Worm (Caenorhabditis elegans) whole organism, L1 larva: ENCODE data around the gene nhr-142.

Experiments
- C16A3.4 ChIP-seq: fragments of 150-350 bp; optimal IDR thresholded peaks from 2 replicates; lab custom pipeline; 2014; ENCODE audit warnings: missing biosample characterization, missing genetic modification characterization
- C34B4.2 ChIP-seq: sonication (generic microtip); optimal IDR thresholded peaks from 2 replicates; lab custom pipeline; 2017; ENCODE audit warnings: mild to moderate bottlenecking, missing genetic modification characterization, missing compliant biosample characterization
- Y116A8C.19 ChIP-seq: sonication (generic microtip); optimal IDR thresholded peaks from 2 replicates; lab custom pipeline; 2016; ENCODE audit warnings: missing compliant biosample characterization, missing genetic modification characterization, borderline replicate concordance
- ama-1 ChIP-seq: fragments of 150-350 bp; optimal IDR thresholded peaks from 2 replicates; lab custom pipeline; 2014
- blmp-1 ChIP-seq: fragments of 150-350 bp; optimal IDR thresholded peaks from 2 replicates; lab custom pipeline; 2014; ENCODE audit warnings: missing biosample characterization, missing genetic modification characterization
- ces-1 ChIP-seq: fragments of 150-350 bp; optimal IDR thresholded peaks from 2 replicates; lab custom pipeline; 2014; ENCODE audit warnings: missing biosample characterization, missing genetic modification reagents, missing genetic modification characterization
- dpl-1 ChIP-seq, 3 experiments: fragments of 150-350 bp in 2 of 3; sonication (generic microtip) in 1 of 3; optimal IDR thresholded peaks; 2 replicates each; lab custom pipeline; 2014 to 2017; ENCODE audit warnings: missing biosample characterization in 3 of 3, missing genetic modification characterization in 3 of 3, missing genetic modification reagents in 3 of 3
- efl-1 ChIP-seq, 4 experiments: fragments of 150-350 bp; optimal IDR thresholded peaks in 3 of 4; peaks in 1 of 4; 1 replicate in 1 of 4; 2 replicates in 3 of 4; lab custom pipeline; 2014; ENCODE audit warnings: missing biosample characterization in 2 of 4, missing genetic modification characterization in 2 of 4, missing genetic modification reagents in 2 of 4
- egl-27 ChIP-seq, 2 experiments: fragments of 150-350 bp in 1 of 2; sonication (generic microtip); optimal IDR thresholded peaks; 3 replicates each; lab custom pipeline; 2017 to 2018; ENCODE audit warnings: missing biosample characterization in 2 of 2, missing genetic modification characterization in 2 of 2, missing genetic modification reagents in 2 of 2
- elt-2 ChIP-seq: sonication (generic microtip); optimal IDR thresholded peaks from 2 replicates; lab custom pipeline; 2016; ENCODE audit warnings: missing genetic modification characterization, mild to moderate bottlenecking, inconsistent platforms, missing compliant biosample characterization, missing genetic modification reagents
- elt-3 ChIP-seq, 6 experiments: fragments of 150-350 bp in 1 of 6; sonication (generic microtip); optimal IDR thresholded peaks; 2 replicates each; lab custom pipeline; 2017 to 2018; ENCODE audit warnings: missing biosample characterization in 6 of 6, missing genetic modification characterization in 6 of 6, inconsistent platforms in 1 of 6
- fkh-10 ChIP-seq: sonication (generic microtip); optimal IDR thresholded peaks from 2 replicates; lab custom pipeline; 2017; ENCODE audit warnings: missing biosample characterization, missing genetic modification reagents, missing genetic modification characterization
- fkh-4 ChIP-seq: sonication (generic microtip); optimal IDR thresholded peaks from 2 replicates; lab custom pipeline; 2016; ENCODE audit warnings: missing compliant biosample characterization, missing genetic modification characterization, borderline replicate concordance
- fkh-8 ChIP-seq: sonication (generic microtip); optimal IDR thresholded peaks from 2 replicates; lab custom pipeline; 2016; ENCODE audit warnings: mild to moderate bottlenecking, missing genetic modification characterization, missing compliant biosample characterization
- fos-1 ChIP-seq: fragments of 150-350 bp; optimal IDR thresholded peaks from 2 replicates; lab custom pipeline; 2014; ENCODE audit warnings: missing biosample characterization, missing genetic modification characterization
- grh-1 ChIP-seq: fragments of 200-800 bp; sonication (Bioruptor generic); IDR thresholded peaks from 2 replicates; pipeline ENCODE4 v1.3.6; 2022; ENCODE audit warnings: missing genetic modification reagents, missing genetic modification characterization, missing compliant biosample characterization
- hpl-2 ChIP-seq: fragments of 150-350 bp; optimal IDR thresholded peaks from 2 replicates; lab custom pipeline; 2014; ENCODE audit warnings: missing biosample characterization, missing genetic modification reagents, missing genetic modification characterization
- irx-1 ChIP-seq: sonication (generic microtip); optimal IDR thresholded peaks from 2 replicates; lab custom pipeline; 2016; ENCODE audit warnings: missing genetic modification characterization, missing compliant biosample characterization
- lin-13 ChIP-seq: fragments of 150-350 bp; optimal IDR thresholded peaks from 2 replicates; lab custom pipeline; 2014; ENCODE audit warnings: missing biosample characterization, missing genetic modification reagents, missing genetic modification characterization
- lin-14 ChIP-seq: fragments of 200-800 bp; sonication (Bioruptor generic); optimal IDR thresholded peaks from 2 replicates; lab custom pipeline; 2018; ENCODE audit warnings: mild to moderate bottlenecking, missing genetic modification characterization, moderate library complexity, missing compliant biosample characterization
- lin-35 ChIP-seq, 2 experiments: fragments of 150-350 bp; optimal IDR thresholded peaks; 2 replicates each; lab custom pipeline; 2014; ENCODE audit warnings: missing biosample characterization in 2 of 2, missing genetic modification characterization in 2 of 2, missing genetic modification reagents in 2 of 2
- lin-39 ChIP-seq: fragments of 150-350 bp; optimal IDR thresholded peaks from 2 replicates; lab custom pipeline; 2014; ENCODE audit warnings: missing biosample characterization, missing genetic modification reagents, missing genetic modification characterization
- lsy-2 ChIP-seq, 2 experiments: fragments of 150-350 bp; optimal IDR thresholded peaks; 2 replicates each; lab custom pipeline; 2014; ENCODE audit warnings: missing biosample characterization in 2 of 2, missing genetic modification characterization in 2 of 2
- mdl-1 ChIP-seq, 2 experiments: fragments of 150-350 bp; optimal IDR thresholded peaks; 2 replicates each; lab custom pipeline; 2014 to 2017; ENCODE audit warnings: missing biosample characterization in 2 of 2, missing genetic modification characterization in 2 of 2, inconsistent platforms in 1 of 2
- mef-2 ChIP-seq: fragments of 150-350 bp; optimal IDR thresholded peaks from 2 replicates; lab custom pipeline; 2014; ENCODE audit warnings: missing biosample characterization, missing genetic modification characterization
- mep-1 ChIP-seq: fragments of 150-350 bp; optimal IDR thresholded peaks from 2 replicates; lab custom pipeline; 2014; ENCODE audit warnings: missing biosample characterization, missing genetic modification characterization
- nhr-12 ChIP-seq: sonication (generic microtip); optimal IDR thresholded peaks from 2 replicates; lab custom pipeline; 2017; ENCODE audit warnings: missing biosample characterization, missing genetic modification characterization
- nhr-19 ChIP-seq: fragments of 200-800 bp; sonication (Bioruptor generic); conservative IDR thresholded peaks from 2 replicates; pipeline ENCODE4 v1.3.6; 2022; ENCODE audit warnings: missing genetic modification characterization, missing compliant biosample characterization
- nhr-20 ChIP-seq: sonication (generic microtip); optimal IDR thresholded peaks from 2 replicates; lab custom pipeline; 2016; ENCODE audit warnings: mild to moderate bottlenecking, missing genetic modification characterization, missing compliant biosample characterization
- nhr-237 ChIP-seq: fragments of 150-350 bp; optimal IDR thresholded peaks from 2 replicates; lab custom pipeline; 2014; ENCODE audit warnings: missing biosample characterization, missing genetic modification characterization
- nhr-47 ChIP-seq: sonication (generic microtip); optimal IDR thresholded peaks from 2 replicates; lab custom pipeline; 2016; ENCODE audit warnings: mild to moderate bottlenecking, missing genetic modification characterization, moderate library complexity, missing compliant biosample characterization
- nhr-71 ChIP-seq: sonication (generic microtip); optimal IDR thresholded peaks from 2 replicates; lab custom pipeline; 2016; ENCODE audit warnings: mild to moderate bottlenecking, missing genetic modification characterization, moderate library complexity, missing compliant biosample characterization
- nhr-76 ChIP-seq: sonication (generic microtip); optimal IDR thresholded peaks from 2 replicates; lab custom pipeline; 2017; ENCODE audit warnings: missing biosample characterization, missing genetic modification characterization
- nhr-77 ChIP-seq: fragments of 150-350 bp; optimal IDR thresholded peaks from 2 replicates; lab custom pipeline; 2014; ENCODE audit warnings: missing biosample characterization, missing genetic modification characterization
- nhr-85 ChIP-seq: sonication (generic microtip); peaks from one replicate; lab custom pipeline; 2016; ENCODE audit warnings: missing genetic modification characterization, inconsistent platforms, missing compliant biosample characterization
- nhr-90 ChIP-seq: sonication (generic microtip); optimal IDR thresholded peaks from 2 replicates; lab custom pipeline; 2016; ENCODE audit warnings: mild to moderate bottlenecking, missing genetic modification characterization, missing compliant biosample characterization; ENCODE audit not compliant: poor library complexity
- rnt-1 ChIP-seq: sonication (generic microtip); optimal IDR thresholded peaks from 2 replicates; lab custom pipeline; 2016; ENCODE audit warnings: mild to moderate bottlenecking, missing genetic modification characterization, moderate library complexity, missing compliant biosample characterization
- snu-23 ChIP-seq: sonication (generic microtip); optimal IDR thresholded peaks from 2 replicates; lab custom pipeline; 2016; ENCODE audit warnings: missing genetic modification characterization, missing compliant biosample characterization
- sup-37 ChIP-seq: fragments of 200-800 bp; sonication (Bioruptor generic); optimal IDR thresholded peaks from 2 replicates; lab custom pipeline; 2018; ENCODE audit warnings: mild to moderate bottlenecking, missing genetic modification characterization, missing compliant biosample characterization
- swsn-7 ChIP-seq: sonication (generic microtip); optimal IDR thresholded peaks from 2 replicates; lab custom pipeline; 2016; ENCODE audit warnings: missing genetic modification characterization, missing compliant biosample characterization
- tbx-2 ChIP-seq: sonication (generic microtip); optimal IDR thresholded peaks from 2 replicates; lab custom pipeline; 2016; ENCODE audit warnings: missing genetic modification characterization, missing compliant biosample characterization
- unc-130 ChIP-seq: fragments of 150-350 bp; optimal IDR thresholded peaks from 2 replicates; lab custom pipeline; 2017; ENCODE audit warnings: missing biosample characterization, missing genetic modification characterization, inconsistent platforms
- xbp-1 ChIP-seq: sonication (generic microtip); optimal IDR thresholded peaks from 2 replicates; lab custom pipeline; 2016; ENCODE audit warnings: missing genetic modification characterization, missing compliant biosample characterization
- ztf-4 ChIP-seq: fragments of 150-350 bp; optimal IDR thresholded peaks from 2 replicates; lab custom pipeline; 2014; ENCODE audit warnings: missing biosample characterization, missing genetic modification characterization

The nhr-142 gene

ce11 chrV:5768292-5768695, 22.1 kb downstream of the nhr-142 start:
- TF ChIP-seq fkh-10, result no peak
- TF ChIP-seq nhr-77 (tag; lab: Kevin White, UChicago), result peak; percentile 19
- TF ChIP-seq nhr-20 (tag; lab: Kevin White, UChicago), result peak; percentile 93
- peak; percentile 12 for TF ChIP-seq lin-13 (GFP tag; lab: Kevin White, UChicago)
- TF ChIP-seq nhr-76 (tag; lab: Kevin White, UChicago), result peak; percentile 10
- peak in 1 of 2 experiments; percentile 92 for TF ChIP-seq mdl-1 (tag; optimal IDR thresholded peaks at IDR 0.05; lab: Kevin White, UChicago)
- peak; percentile 49 to 52 for TF ChIP-seq lsy-2 (tag; optimal IDR thresholded peaks at IDR 0.05; lab: Kevin White, UChicago)
- no peak for TF ChIP-seq ces-1 (GFP tag; lab: Kevin White, UChicago)
- peak; percentile 88 for TF ChIP-seq nhr-19 (GFP tag; lab: Robert Waterston, UW)
- peak; percentile 84 for TF ChIP-seq blmp-1 (tag; lab: Kevin White, UChicago)
- TF ChIP-seq mef-2 (tag; lab: Kevin White, UChicago), result no peak
- TF ChIP-seq mep-1 (tag; lab: Kevin White, UChicago), result peak; percentile 10
- no peak for TF ChIP-seq nhr-12 (tag; lab: Kevin White, UChicago)
- TF ChIP-seq swsn-7 (tag; lab: Kevin White, UChicago), result peak; percentile 18
- no peak for TF ChIP-seq nhr-237 (tag; lab: Kevin White, UChicago)
- TF ChIP-seq snu-23 (GFP tag; lab: Kevin White, UChicago), result peak; percentile 76
- no peak for TF ChIP-seq C34B4.2
- TF ChIP-seq egl-27 (tag; optimal IDR thresholded peaks at IDR 0.05; lab: Kevin White, UChicago), result peak in 1 of 2 experiments; percentile 71
- TF ChIP-seq dpl-1 (GFP tag; optimal IDR thresholded peaks at IDR 0.05; lab: Kevin White, UChicago), result peak in 1 of 3 experiments; percentile 35
- peak in 5 of 6 experiments; percentile 72 to 92 (median 78) for TF ChIP-seq elt-3 (tag; optimal IDR thresholded peaks at IDR 0.05; lab: Kevin White, UChicago)
- no peak for TF ChIP-seq Y116A8C.19 (tag; lab: Kevin White, UChicago)
- TF ChIP-seq elt-2 (tag; lab: Kevin White, UChicago), result peak; percentile 70
- TF ChIP-seq sup-37 (GFP tag; lab: Kevin White, UChicago), result no peak
- TF ChIP-seq fkh-4 (tag; lab: Kevin White, UChicago), result no peak
- TF ChIP-seq fkh-8, result no peak
- TF ChIP-seq lin-39 (tag; lab: Kevin White, UChicago), result peak; percentile 47
- no peak for TF ChIP-seq hpl-2
- peak; percentile 38 for TF ChIP-seq xbp-1
- TF ChIP-seq efl-1 (optimal IDR thresholded peaks at IDR 0.05; lab: Kevin White, UChicago), result peak; percentile 18 to 34
- TF ChIP-seq efl-1 (GFP tag; optimal IDR thresholded peaks at IDR 0.05 in 1 of 2; lab: Kevin White, UChicago), result peak; percentile 1 to 84
- TF ChIP-seq nhr-71 (tag; lab: Kevin White, UChicago), result peak; percentile 92
- TF ChIP-seq C16A3.4 (tag; lab: Kevin White, UChicago), result peak; percentile 24
- TF ChIP-seq rnt-1 (tag; lab: Kevin White, UChicago), result peak; percentile 49
- peak; percentile 57 for TF ChIP-seq nhr-47 (tag; lab: Kevin White, UChicago)
- TF ChIP-seq nhr-85 (tag; lab: Kevin White, UChicago), result peak; percentile 98
- no peak for TF ChIP-seq fos-1 (tag; lab: Kevin White, UChicago)
- TF ChIP-seq lin-35 (GFP tag; optimal IDR thresholded peaks at IDR 0.05; lab: Kevin White, UChicago), result peak; percentile 10 to 41
- TF ChIP-seq irx-1 (tag; lab: Kevin White, UChicago), result peak; percentile 5
- peak; percentile 3 for TF ChIP-seq ztf-4 (tag; lab: Kevin White, UChicago)
- TF ChIP-seq lin-14 (GFP tag; lab: Kevin White, UChicago), result peak; percentile 94
- TF ChIP-seq grh-1 (GFP tag; lab: Robert Waterston, UW), result peak; percentile 70
- TF ChIP-seq tbx-2 (tag; lab: Kevin White, UChicago), result peak; percentile 77
- TF ChIP-seq ama-1 (lab: Kevin White, UChicago), result no peak
- TF ChIP-seq unc-130 (tag; lab: Kevin White, UChicago), result peak; percentile 25
- TF ChIP-seq nhr-90, result peak; percentile 84
